Worm (Caenorhabditis elegans) whole organism, midembryonic: Measurements from ENCODE around the gene pdhk-2.

Source experiments
- T22C8.4 ChIP-seq: fragments of 200-800 bp; sonication (Bioruptor generic); IDR thresholded peaks from 2 replicates; pipeline ENCODE4 v1.3.6; 2022; ENCODE audit warnings: missing genetic modification characterization, missing compliant biosample characterization
- cog-1 ChIP-seq: sonication (generic microtip); optimal IDR thresholded peaks from 2 replicates; lab custom pipeline; 2016; ENCODE audit warnings: missing genetic modification characterization, missing compliant biosample characterization
- flt-1 ChIP-seq: fragments of 200-800 bp; sonication (Bioruptor generic); IDR thresholded peaks from 2 replicates; pipeline ENCODE4 v1.3.6; 2022; ENCODE audit warnings: missing genetic modification characterization, missing compliant biosample characterization
- klf-2 ChIP-seq: fragments of 200-800 bp; sonication (Bioruptor generic); conservative IDR thresholded peaks from 2 replicates; pipeline ENCODE4 v1.3.6; 2022; ENCODE audit warnings: missing genetic modification reagents, missing genetic modification characterization, missing compliant biosample characterization
- ztf-23 ChIP-seq: fragments of 200-800 bp; sonication (Bioruptor generic); IDR thresholded peaks from 2 replicates; pipeline ENCODE4 v1.3.6; 2022; ENCODE audit warnings: missing genetic modification reagents, missing genetic modification characterization, missing compliant biosample characterization
- ztf-29 ChIP-seq: fragments of 200-800 bp; sonication (Bioruptor generic); IDR thresholded peaks from 2 replicates; pipeline ENCODE4 v1.3.6; 2022; ENCODE audit warnings: missing genetic modification reagents, missing genetic modification characterization, missing compliant biosample characterization

ce11 chrIII:8788690-8789089 lies 47.5 kb upstream of the pdhk-2 start:
- TF ChIP-seq ztf-23 (GFP tag; lab: Robert Waterston, UW) (no peak), ztf-29 (GFP tag; lab: Robert Waterston, UW) (no peak), klf-2 (no peak), cog-1 (no peak), flt-1 (GFP tag; lab: Robert Waterston, UW) (no peak), T22C8.4 (GFP tag; lab: Robert Waterston, UW) (no peak)
